Worm (Caenorhabditis elegans) whole organism, mixed stage, embryonic: ENCODE results near the gene ttr-5.

Experiments
- M03D4.4 ChIP-seq: sonication (generic microtip); optimal IDR thresholded peaks from 2 replicates; lab custom pipeline; 2017; ENCODE audit warnings: mild to moderate bottlenecking, missing genetic modification characterization, missing compliant biosample characterization
- blmp-1 ChIP-seq: fragments of 150-350 bp; optimal IDR thresholded peaks from 2 replicates; lab custom pipeline; 2014; ENCODE audit warnings: missing biosample characterization, missing genetic modification characterization
- ceh-39 ChIP-seq: fragments of 150-350 bp; optimal IDR thresholded peaks from 2 replicates; lab custom pipeline; 2014; ENCODE audit warnings: missing biosample characterization, missing genetic modification characterization
- lin-13 ChIP-seq: fragments of 150-350 bp; optimal IDR thresholded peaks from 2 replicates; lab custom pipeline; 2014; ENCODE audit warnings: missing biosample characterization, missing genetic modification characterization
- lsy-2 ChIP-seq: fragments of 150-350 bp; optimal IDR thresholded peaks from 2 replicates; lab custom pipeline; 2014; ENCODE audit warnings: missing biosample characterization, missing genetic modification characterization
- nhr-2 ChIP-seq: fragments of 150-350 bp; optimal IDR thresholded peaks from 2 replicates; lab custom pipeline; 2014; ENCODE audit warnings: missing biosample characterization, missing genetic modification characterization
- nhr-237 ChIP-seq: fragments of 150-350 bp; optimal IDR thresholded peaks from 2 replicates; lab custom pipeline; 2014; ENCODE audit warnings: missing biosample characterization, missing genetic modification characterization
- snpc-4 ChIP-seq: fragments of 150-350 bp; optimal IDR thresholded peaks from 2 replicates; lab custom pipeline; 2014; ENCODE audit warnings: missing biosample characterization, missing genetic modification characterization
- sptf-1 ChIP-seq: sonication (generic microtip); optimal IDR thresholded peaks from 2 replicates; lab custom pipeline; 2017; ENCODE audit warnings: mild to moderate bottlenecking, missing genetic modification characterization, moderate library complexity, missing compliant biosample characterization
- unc-39 ChIP-seq: fragments of 150-350 bp; optimal IDR thresholded peaks from 2 replicates; lab custom pipeline; 2014; ENCODE audit warnings: missing biosample characterization, missing genetic modification characterization
- ztf-11 ChIP-seq: fragments of 150-350 bp; optimal IDR thresholded peaks from 2 replicates; lab custom pipeline; 2014; ENCODE audit warnings: missing biosample characterization, missing genetic modification characterization

DNA sequence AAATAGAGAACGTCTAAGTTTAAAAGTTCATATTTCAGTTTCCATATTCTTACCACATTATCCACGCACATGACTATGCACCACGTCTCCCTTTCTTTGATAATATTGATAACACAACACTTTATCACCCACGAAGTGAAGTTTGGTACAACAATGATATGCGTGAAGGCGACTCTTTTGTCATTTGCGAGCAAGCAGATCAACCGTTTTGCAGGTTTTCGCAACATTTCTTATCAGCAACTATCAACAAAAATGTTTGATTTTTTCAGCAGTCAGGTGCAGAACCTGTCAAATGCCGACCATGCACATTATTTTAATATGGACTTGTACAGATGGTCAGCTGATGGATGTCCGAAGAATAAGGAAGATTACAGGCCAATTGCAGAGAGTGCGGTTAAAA is 3.6 kb upstream of the ttr-5 start:
- TF ChIP-seq lsy-2 (tag; lab: Kevin White, UChicago) (no peak), lin-13 (tag; lab: Kevin White, UChicago) (no peak), nhr-2 (tag; lab: Kevin White, UChicago) (no peak), blmp-1 (tag; lab: Kevin White, UChicago) (no peak), unc-39 (tag; lab: Kevin White, UChicago) (no peak), M03D4.4 (no peak), ztf-11 (tag; lab: Kevin White, UChicago) (no peak), sptf-1 (tag; lab: Kevin White, UChicago) (no peak), nhr-237 (tag; lab: Kevin White, UChicago) (no peak), snpc-4 (tag; lab: Kevin White, UChicago) (no peak), ceh-39 (tag; lab: Kevin White, UChicago) (no peak)
